Worm (Caenorhabditis elegans): ENCODE results near the gene Y66D12A.24.

ce11 chrIII:11535453-11535852 is 38.8 kb downstream of the Y66D12A.24 start:
- TF ChIP-seq T22C8.4 (GFP tag; IDR thresholded peaks at IDR 0.05) (peak; percentile 61; the same call in 1 of the 2 replicates), ztf-23 (GFP tag; IDR thresholded peaks at IDR 0.05) (no peak)
